Worm (Caenorhabditis elegans) whole organism, L2 larva: ENCODE data around the gene Y7A5A.1.

ENCODE experiments used
- ZK546.5 ChIP-seq: sonication (generic microtip); optimal IDR thresholded peaks from 2 replicates; lab custom pipeline; 2017; ENCODE audit warnings: missing biosample characterization, missing genetic modification characterization
- ama-1 ChIP-seq: fragments of 150-350 bp; optimal IDR thresholded peaks from 2 replicates; lab custom pipeline; 2018; ENCODE audit warnings: inconsistent platforms
- ceh-82 ChIP-seq: fragments of 150-350 bp; optimal IDR thresholded peaks from 2 replicates; lab custom pipeline; 2014; ENCODE audit warnings: missing biosample characterization, missing genetic modification characterization
- crh-2 ChIP-seq: sonication (generic microtip); optimal IDR thresholded peaks from 2 replicates; lab custom pipeline; 2017; ENCODE audit warnings: missing biosample characterization, missing genetic modification characterization
- dmd-4 ChIP-seq: sonication (generic microtip); optimal IDR thresholded peaks from 2 replicates; lab custom pipeline; 2017; ENCODE audit warnings: missing biosample characterization, missing genetic modification characterization
- egl-27 ChIP-seq: sonication (generic microtip); optimal IDR thresholded peaks from 3 replicates; lab custom pipeline; 2017; ENCODE audit warnings: missing biosample characterization, missing genetic modification reagents, missing genetic modification characterization
- mbf-1 ChIP-seq: sonication (generic microtip); optimal IDR thresholded peaks from 2 replicates; lab custom pipeline; 2017; ENCODE audit warnings: missing biosample characterization, missing genetic modification characterization
- nhr-25 ChIP-seq: fragments of 150-350 bp; sonication (generic microtip); optimal IDR thresholded peaks from 3 replicates; lab custom pipeline; 2014; ENCODE audit warnings: missing biosample characterization, missing genetic modification characterization
- skn-1 ChIP-seq: sonication (generic microtip); optimal IDR thresholded peaks from 2 replicates; lab custom pipeline; 2017; ENCODE audit warnings: missing biosample characterization, missing genetic modification characterization
- snpc-4 ChIP-seq: fragments of 150-350 bp; optimal IDR thresholded peaks from 2 replicates; lab custom pipeline; 2014; ENCODE audit warnings: missing biosample characterization, missing genetic modification characterization
- zag-1 ChIP-seq: fragments of 150-350 bp; optimal IDR thresholded peaks from 2 replicates; lab custom pipeline; 2014; ENCODE audit warnings: missing biosample characterization, missing genetic modification characterization
- ztf-11 ChIP-seq: sonication (generic microtip); optimal IDR thresholded peaks from 2 replicates; lab custom pipeline; 2017; ENCODE audit warnings: missing biosample characterization, missing genetic modification characterization

ce11 chrX:15770787-15771186 lies 506 bp downstream of the Y7A5A.1 start:
- no peak for TF ChIP-seq crh-2
- TF ChIP-seq ZK546.5, result no peak
- TF ChIP-seq ceh-82 (tag; lab: Kevin White, UChicago), result no peak
- TF ChIP-seq zag-1, result no peak
- TF ChIP-seq mbf-1 (tag; lab: Kevin White, UChicago), result no peak
- no peak for TF ChIP-seq skn-1 (tag; lab: Kevin White, UChicago)
- peak; percentile 20 for TF ChIP-seq snpc-4
- TF ChIP-seq ama-1, result no peak
- no peak for TF ChIP-seq ztf-11 (tag; lab: Kevin White, UChicago)
- no peak for TF ChIP-seq egl-27 (tag; lab: Kevin White, UChicago)
- no peak for TF ChIP-seq dmd-4 (tag; lab: Kevin White, UChicago)
- TF ChIP-seq nhr-25 (tag; lab: Kevin White, UChicago), result no peak
